Fruit fly (Drosophila melanogaster): ENCODE measurements around the gene Cpr92F.

Gene Cpr92F

DNA sequence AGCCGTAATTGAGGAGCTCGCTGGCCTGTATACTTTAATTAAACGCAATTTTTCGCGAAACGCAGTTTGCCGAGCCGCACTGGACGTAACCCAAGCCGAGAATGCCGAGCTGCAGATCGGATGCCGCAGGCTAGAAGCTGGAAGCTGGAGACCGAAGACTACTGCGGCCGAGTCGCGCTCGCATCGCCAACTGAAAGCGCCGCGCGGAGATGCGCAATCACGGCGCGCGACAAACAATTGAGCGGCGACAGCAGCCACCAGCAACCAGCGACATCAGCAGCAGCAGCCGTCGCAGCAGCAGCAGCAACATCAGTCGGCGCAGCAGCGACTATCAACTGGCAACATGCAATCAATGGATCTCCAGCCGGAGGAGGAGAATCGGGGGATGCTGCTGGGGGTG lies 12.7 kb upstream of the Cpr92F start:
- no peak for TF ChIP-seq eve (GFP tag; optimal IDR thresholded peaks at IDR 0.05)
- peak; percentile 9 for TF ChIP-seq Ets65A (GFP tag)
- peak; percentile 38 for TF ChIP-seq Drgx (GFP tag; IDR thresholded peaks at IDR 0.05)
- peak; percentile 39 for TF ChIP-seq CG11504 (tag; optimal IDR thresholded peaks at IDR 0.05)
- no peak for TF ChIP-seq cwo (GFP tag; optimal IDR thresholded peaks at IDR 0.05)

DNA sequence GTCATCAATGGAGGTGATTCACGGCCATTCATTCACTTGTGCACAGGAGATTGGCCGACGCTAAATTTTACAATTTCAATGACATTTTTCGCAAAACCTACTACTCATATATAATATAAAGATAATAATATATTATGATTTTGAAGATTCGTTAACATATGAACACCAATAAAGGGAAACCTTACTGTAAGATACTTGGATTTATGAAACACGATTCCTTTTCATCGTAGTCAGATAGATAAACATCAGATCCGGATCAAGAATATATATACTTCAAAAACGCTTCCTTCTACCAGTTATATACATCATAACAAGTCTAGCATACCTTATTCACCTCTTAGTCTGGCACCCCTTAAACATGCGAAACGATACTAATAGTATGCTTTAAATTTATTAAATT lies 9.6 kb upstream of the Cpr92F start, which contains the start of gene Nep4:
Nep4 (minus strand) TSS at position 101 of the 400 bp plus-strand sequence.
- no peak for TF ChIP-seq Atf-2 (GFP tag; optimal IDR thresholded peaks at IDR 0.05)
- no peak for TF ChIP-seq B-H1 (GFP tag; IDR thresholded peaks at IDR 0.05)
- TF ChIP-seq CG1024 (GFP tag; IDR thresholded peaks at IDR 0.05) = no peak
- TF ChIP-seq Asciz (GFP tag; optimal IDR thresholded peaks at IDR 0.05) = no peak
- TF ChIP-seq CG3847 (GFP tag; IDR thresholded peaks at IDR 0.05) = no peak
- TF ChIP-seq CG18262 (tag; optimal IDR thresholded peaks at IDR 0.05) = no peak
- no peak for TF ChIP-seq Hr78 (GFP tag; optimal IDR thresholded peaks at IDR 0.05)
- no peak for TF ChIP-seq Mrtf (GFP tag; IDR thresholded peaks at IDR 0.05)

DNA sequence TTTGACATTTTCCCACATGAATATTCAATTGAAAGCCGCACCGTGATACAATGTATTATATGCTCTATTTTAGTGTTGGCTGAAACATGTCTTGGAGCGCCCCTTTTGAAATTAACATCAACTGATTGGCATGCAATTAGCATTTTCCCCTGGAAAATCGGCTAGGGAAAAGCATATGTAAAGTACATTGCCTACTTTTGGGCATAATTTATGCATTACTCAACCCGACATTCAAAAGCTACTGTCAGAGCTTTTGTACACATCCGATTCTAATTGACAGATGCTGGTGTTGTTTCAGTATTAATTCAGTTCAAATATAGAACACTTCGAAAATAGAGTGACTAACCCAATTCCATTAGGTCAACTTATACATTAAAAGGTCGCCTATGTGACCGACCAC lies 6.4 kb downstream of the Cpr92F start:
- TF ChIP-seq Ets97D (GFP tag; optimal IDR thresholded peaks at IDR 0.05) (peak; percentile 3), E2f2 (GFP tag; IDR thresholded peaks at IDR 0.05) (0 out of 2 replicates have a peak, but pooled peaks have one; percentile 22), Dref (GFP tag; IDR thresholded peaks at IDR 0.05) (no peak), Pdp1 (GFP tag; optimal IDR thresholded peaks at IDR 0.05) (peak in 1 of 2 experiments; percentile 76), CG7928 (GFP tag; optimal IDR thresholded peaks at IDR 0.05) (no peak), CG7963 (GFP tag; IDR thresholded peaks at IDR 0.05; ENCODE audit: partially characterized antibody) (no peak), nerfin-1 (tag; optimal IDR thresholded peaks at IDR 0.05) (no peak), BtbVII (GFP tag; optimal IDR thresholded peaks at IDR 0.05) (no peak), vvl (GFP tag; IDR thresholded peaks at IDR 0.05) (0 out of 2 replicates have a peak, but pooled peaks have one; percentile 35), eve (GFP tag; optimal IDR thresholded peaks at IDR 0.05) (no peak), cg (GFP tag; optimal IDR thresholded peaks at IDR 0.05) (no peak), Doc2 (GFP tag; IDR thresholded peaks at IDR 0.05) (no peak), cwo (GFP tag; optimal IDR thresholded peaks at IDR 0.05) (no peak), ken (GFP tag; IDR thresholded peaks at IDR 0.05) (no peak), wor (GFP tag; IDR thresholded peaks at IDR 0.05) (no peak), CG32772 (GFP tag; IDR thresholded peaks at IDR 0.05) (no peak)

DNA sequence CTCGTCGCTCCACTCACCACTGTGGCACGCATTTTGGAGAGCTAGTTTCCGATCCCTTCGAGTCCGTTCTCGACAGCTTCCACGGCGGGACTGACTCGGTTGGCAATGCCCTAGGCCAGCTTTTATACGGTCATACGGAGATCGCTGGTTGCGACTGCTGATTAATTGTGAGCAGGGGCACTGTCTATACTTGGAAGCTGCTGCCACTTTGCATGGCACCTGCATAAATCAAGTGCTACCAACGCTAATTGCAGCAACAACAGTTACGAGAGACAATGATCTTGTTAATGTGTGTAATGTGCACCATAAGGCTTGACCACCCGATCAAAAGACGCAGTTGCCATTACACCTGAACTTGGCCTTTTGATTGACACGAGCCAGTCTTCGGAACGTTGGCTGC lies 7.9 kb downstream of the Cpr92F start, which contains the start of gene CG4000:
CG4000 (minus strand) TSS at position 101 of the 400 bp plus-strand sequence.
- TF ChIP-seq Opbp (GFP tag; IDR thresholded peaks at IDR 0.05; ENCODE audit: partially characterized antibody) (no peak), caup (GFP tag; optimal IDR thresholded peaks at IDR 0.05; ENCODE audit: severe bottlenecking) (no peak), CG15479 (GFP tag; optimal IDR thresholded peaks at IDR 0.05) (no peak), CG32532 (GFP tag; IDR thresholded peaks at IDR 0.05) (no peak), CG9817 (tag; optimal IDR thresholded peaks at IDR 0.05) (no peak), CG10267 (tag; optimal IDR thresholded peaks at IDR 0.05) (no peak), exex (tag; optimal IDR thresholded peaks at IDR 0.05) (no peak), lbe (GFP tag; optimal IDR thresholded peaks at IDR 0.05) (no peak), nau (GFP tag; optimal IDR thresholded peaks at IDR 0.05) (no peak), run (tag; optimal IDR thresholded peaks at IDR 0.05) (no peak), Aef1 (GFP tag; IDR thresholded peaks at IDR 0.05) (no peak), CG32767 (GFP tag; IDR thresholded peaks at IDR 0.05) (no peak), CG12942 (GFP tag; optimal IDR thresholded peaks at IDR 0.05) (no peak), fd96Cb (tag; optimal IDR thresholded peaks at IDR 0.05) (no peak)
